Fruit fly (Drosophila melanogaster): ENCODE data around the gene D19B.
A peak's percentile ranks its signal among the peaks of the same experiment; 100 is the strongest.

Gene D19B

dm6 chr3L:6157327-6158032 is 27.2 kb downstream of the D19B start, which contains the start of gene CG13297 (continued):
- TF ChIP-seq PHDP (tag; optimal IDR thresholded peaks at IDR 0.05) (peak; percentile 40), Nf-YC (tag; optimal IDR thresholded peaks at IDR 0.05) (no peak), sr (GFP tag; IDR thresholded peaks at IDR 0.05) (no peak), eyg (GFP tag; optimal IDR thresholded peaks at IDR 0.05) (no peak), CG12391 (tag; optimal IDR thresholded peaks at IDR 0.05) (peak; percentile 44), CG33213 (GFP tag; optimal IDR thresholded peaks at IDR 0.05) (no peak), pho (GFP tag; optimal IDR thresholded peaks at IDR 0.05) (no peak), Mad (GFP tag; optimal IDR thresholded peaks at IDR 0.05) (no peak), HHEX (GFP tag; optimal IDR thresholded peaks at IDR 0.05) (no peak)

- TF ChIP-seq CG12769 (tag; optimal IDR thresholded peaks at IDR 0.05) (peak; percentile 74), z (GFP tag; IDR thresholded peaks at IDR 0.05) (peak; percentile 67; the same call in 2 of the 3 replicates), CG10209 (GFP tag; optimal IDR thresholded peaks at IDR 0.05) (peak; percentile 48), CG4404 (GFP tag; IDR thresholded peaks at IDR 0.05) (no peak), CG12744 (GFP tag; optimal IDR thresholded peaks at IDR 0.05) (no peak), nom (GFP tag; optimal IDR thresholded peaks at IDR 0.05) (peak; percentile 96), zf30C (GFP tag; optimal IDR thresholded peaks at IDR 0.05) (no peak), sqz (GFP tag; optimal IDR thresholded peaks at IDR 0.05) (peak; percentile 33), abd-A (tag; optimal IDR thresholded peaks at IDR 0.05) (peak; percentile 71), sd (tag; optimal IDR thresholded peaks at IDR 0.05) (peak; percentile 82), HmgZ (tag; optimal IDR thresholded peaks at IDR 0.05) (no peak), chinmo (GFP tag; IDR thresholded peaks at IDR 0.05; ENCODE audit: partially characterized antibody) (peak; percentile 98), CG12942 (GFP tag; optimal IDR thresholded peaks at IDR 0.05) (no peak), pros (GFP tag; optimal IDR thresholded peaks at IDR 0.05) (peak; percentile 99), CG6791 (GFP tag; IDR thresholded peaks at IDR 0.05; ENCODE audit: partially characterized antibody) (0 out of 3 replicates have a peak, but pooled peaks have one; percentile 6), Blimp-1 (GFP tag; optimal IDR thresholded peaks at IDR 0.05) (peak; percentile 86), Hr78 (GFP tag; optimal IDR thresholded peaks at IDR 0.05) (no peak), CG12071 (GFP tag; optimal IDR thresholded peaks at IDR 0.05) (no peak), ftz-f1 (GFP tag; optimal IDR thresholded peaks at IDR 0.05) (peak; percentile 71), Deaf1 (tag; optimal IDR thresholded peaks at IDR 0.05) (peak; percentile 63), CG10543 (GFP tag; optimal IDR thresholded peaks at IDR 0.05) (peak; percentile 36), CG13894 (tag; optimal IDR thresholded peaks at IDR 0.05) (peak; percentile 50), vvl (GFP tag; IDR thresholded peaks at IDR 0.05) (0 out of 2 replicates have a peak, but pooled peaks have one; percentile 59), Drgx (GFP tag; IDR thresholded peaks at IDR 0.05) (peak; percentile 37; the same call in 1 of the 2 replicates)
Observed at dm6 chr3L:6154951-6155394, 29.7 kb downstream of the D19B start.

- TF ChIP-seq CG5245 (GFP tag; optimal IDR thresholded peaks at IDR 0.05), result no peak
- no peak for TF ChIP-seq CG10209 (GFP tag; optimal IDR thresholded peaks at IDR 0.05)
- no peak for TF ChIP-seq CG4730 (GFP tag; IDR thresholded peaks at IDR 0.05)
- TF ChIP-seq sim (GFP tag; IDR thresholded peaks at IDR 0.05), result no peak
- TF ChIP-seq Ets65A (GFP tag), result peak; percentile 90
- 0 out of 2 replicates have a peak, but pooled peaks have one; percentile 4 for TF ChIP-seq lmd (GFP tag; IDR thresholded peaks at IDR 0.05)
- no peak for TF ChIP-seq CG1647 (GFP tag; optimal IDR thresholded peaks at IDR 0.05)
- no peak for TF ChIP-seq Side (GFP tag; optimal IDR thresholded peaks at IDR 0.05)
Observed at dm6 chr3L:6152531-6152930, 32.2 kb downstream of the D19B start, which contains the start of gene Acp65Aa. Gene Acp65Aa, minus strand, starts transcription at chr3L:6152745.

Data from whole organism, embryonic.